Fruit fly (Drosophila melanogaster) whole organism, pupa: ENCODE results near the gene CG15550.

ENCODE experiments used
- CG10348 ChIP-seq: fragments of 200-800 bp; sonication (Bioruptor generic); IDR thresholded peaks from 2 replicates; pipeline ENCODE4 v1.3.6; 2022; ENCODE audit warnings: missing biosample characterization, missing genetic modification characterization
- CG12605 ChIP-seq: fragments of 200-800 bp; sonication (Bioruptor generic); IDR thresholded peaks from 2 replicates; pipeline ENCODE4 v1.3.6; 2022; ENCODE audit warnings: missing biosample characterization, missing genetic modification characterization
- CG13204 ChIP-seq: fragments of 200-800 bp; sonication (Bioruptor generic); optimal IDR thresholded peaks from 2 replicates; lab custom pipeline; 2018; ENCODE audit warnings: missing biosample characterization, mild to moderate bottlenecking, missing genetic modification characterization, moderate library complexity
- CG14655 ChIP-seq: fragments of 200-800 bp; sonication (Bioruptor generic); optimal IDR thresholded peaks from 3 replicates; lab custom pipeline; 2017; ENCODE audit warnings: mild to moderate bottlenecking, missing biosample characterization, missing genetic modification reagents, missing genetic modification characterization
- CG15710 ChIP-seq: fragments of 200-800 bp; sonication (Bioruptor generic); optimal IDR thresholded peaks from 2 replicates; lab custom pipeline; 2018; ENCODE audit warnings: missing biosample characterization, mild to moderate bottlenecking, missing genetic modification characterization, moderate library complexity
- CG17806 ChIP-seq: fragments of 200-800 bp; sonication (Bioruptor generic); optimal IDR thresholded peaks from 2 replicates; lab custom pipeline; 2018; ENCODE audit warnings: missing biosample characterization, mild to moderate bottlenecking, missing genetic modification characterization, moderate library complexity
- CG32121 ChIP-seq: fragments of 200-800 bp; sonication (Bioruptor generic); IDR thresholded peaks from 2 replicates; pipeline ENCODE4 v1.3.6; 2022; ENCODE audit warnings: missing biosample characterization, missing genetic modification characterization
- CG34367 ChIP-seq: fragments of 200-800 bp; sonication (Bioruptor generic); optimal IDR thresholded peaks from 2 replicates; lab custom pipeline; 2018; ENCODE audit warnings: missing biosample characterization, mild to moderate bottlenecking, missing genetic modification characterization
- CG4496 ChIP-seq: fragments of 200-800 bp; sonication (Bioruptor generic); IDR thresholded peaks from 3 replicates; pipeline ENCODE4 v1.3.6; 2022; ENCODE audit warnings: missing biosample characterization, missing genetic modification characterization
- CG8159 ChIP-seq: fragments of 200-800 bp; sonication (Bioruptor generic); optimal IDR thresholded peaks from 3 replicates; lab custom pipeline; 2018; ENCODE audit warnings: missing biosample characterization, mild to moderate bottlenecking, missing genetic modification characterization, moderate library complexity
- CG8301 ChIP-seq: fragments of 200-800 bp; sonication (Bioruptor generic); optimal IDR thresholded peaks from 2 replicates; lab custom pipeline; 2018; ENCODE audit warnings: missing biosample characterization, mild to moderate bottlenecking, missing genetic modification characterization
- CG9948 ChIP-seq: fragments of 200-800 bp; sonication (Bioruptor generic); optimal IDR thresholded peaks from 2 replicates; lab custom pipeline; 2018; ENCODE audit warnings: missing biosample characterization, mild to moderate bottlenecking, missing genetic modification characterization, moderate library complexity
- D1 ChIP-seq: fragments of 200-800 bp; sonication (Bioruptor generic); optimal IDR thresholded peaks from 2 replicates; lab custom pipeline; 2018; ENCODE audit warnings: missing biosample characterization, mild to moderate bottlenecking, missing genetic modification characterization, moderate library complexity
- EcR ChIP-seq: fragments of 200-800 bp; sonication (Bioruptor generic); optimal IDR thresholded peaks from 3 replicates; lab custom pipeline; 2019; ENCODE audit warnings: missing biosample characterization, missing genetic modification characterization, mild to moderate bottlenecking, moderate library complexity, missing genetic modification reagents
- Ets98B ChIP-seq: fragments of 200-800 bp; sonication (Bioruptor generic); IDR thresholded peaks from 2 replicates; pipeline ENCODE4 v1.3.6; 2022; ENCODE audit warnings: missing biosample characterization, missing genetic modification characterization
- Pif1A ChIP-seq: fragments of 200-800 bp; sonication (Bioruptor generic); optimal IDR thresholded peaks from 3 replicates; lab custom pipeline; 2016; ENCODE audit warnings: missing biosample characterization, missing genetic modification characterization
- Pif1B ChIP-seq: fragments of 200-800 bp; sonication (Bioruptor generic); optimal IDR thresholded peaks from 3 replicates; lab custom pipeline; 2016; ENCODE audit warnings: missing biosample characterization, missing genetic modification characterization
- Snoo ChIP-seq: fragments of 200-800 bp; sonication (Bioruptor generic); optimal IDR thresholded peaks from 3 replicates; lab custom pipeline; 2017; ENCODE audit warnings: missing biosample characterization, mild to moderate bottlenecking, missing genetic modification characterization, inconsistent platforms
- fd96Ca ChIP-seq: fragments of 200-800 bp; sonication (Bioruptor generic); IDR thresholded peaks from 3 replicates; pipeline ENCODE4 v1.3.6; 2022; ENCODE audit warnings: missing biosample characterization, missing genetic modification characterization
- gl ChIP-seq: fragments of 200-800 bp; sonication (Bioruptor generic); optimal IDR thresholded peaks from 2 replicates; lab custom pipeline; 2018; ENCODE audit warnings: missing biosample characterization, mild to moderate bottlenecking, missing genetic modification characterization
- rn ChIP-seq: fragments of 200-800 bp; sonication (Bioruptor generic); IDR thresholded peaks from 2 replicates; pipeline ENCODE4 v1.3.6; 2022; ENCODE audit warnings: missing biosample characterization, missing genetic modification characterization

Gene CG15550

dm6 chr3R:30933894-30934434, 2.9 kb downstream of the CG15550 start:
- TF ChIP-seq CG8301 (no peak), EcR (no peak), rn (GFP tag; lab: Robert Waterston, UW) (no peak)

- no peak for TF ChIP-seq gl (tag; lab: Kevin White, UChicago)
- peak; percentile 28 for TF ChIP-seq Pif1A (GFP tag; lab: Kevin White, UChicago)
These were observed 4.8 kb downstream of the CG15550 start for dm6 chr3R:30932092-30932491.

- TF ChIP-seq D1 (tag; lab: Kevin White, UChicago): no peak
- TF ChIP-seq CG34367: no peak
These were observed 8.3 kb downstream of the CG15550 start for dm6 chr3R:30928634-30929033.

dm6 chr3R:30926033-30926432, 10.9 kb downstream of the CG15550 start:
- TF ChIP-seq CG13204 (GFP tag; lab: Kevin White, UChicago) (no peak), rn (GFP tag; lab: Robert Waterston, UW) (no peak), CG14655 (GFP tag; lab: Kevin White, UChicago) (no peak), CG17806 (tag; lab: Kevin White, UChicago) (no peak), CG32121 (GFP tag; lab: Robert Waterston, UW) (no peak)

dm6 chr3R:30925436-30925835, 11.5 kb downstream of the CG15550 start:
- TF ChIP-seq CG13204 (GFP tag; lab: Kevin White, UChicago): no peak
- no peak for TF ChIP-seq CG10348
- no peak for TF ChIP-seq Ets98B (GFP tag; lab: Robert Waterston, UW)
- no peak for TF ChIP-seq CG14655 (GFP tag; lab: Kevin White, UChicago)
- no peak for TF ChIP-seq rn (GFP tag; lab: Robert Waterston, UW)

- TF ChIP-seq Snoo (no peak), Pif1A (GFP tag; lab: Kevin White, UChicago) (no peak), CG9948 (no peak), EcR (no peak)
These were observed 13.3 kb downstream of the CG15550 start for dm6 chr3R:30923581-30923980.

dm6 chr3R:30922414-30922813, 14.5 kb downstream of the CG15550 start:
- TF ChIP-seq CG15710 (tag; lab: Kevin White, UChicago) (no peak), CG13204 (GFP tag; lab: Kevin White, UChicago) (no peak), EcR (no peak), D1 (tag; lab: Kevin White, UChicago) (no peak), Pif1A (GFP tag; lab: Kevin White, UChicago) (no peak), CG10348 (no peak), Pif1B (GFP tag; lab: Kevin White, UChicago) (no peak), CG32121 (GFP tag; lab: Robert Waterston, UW) (no peak), fd96Ca (no peak), Snoo (no peak), CG8159 (tag; lab: Kevin White, UChicago) (no peak), gl (tag; lab: Kevin White, UChicago) (no peak), Ets98B (GFP tag; lab: Robert Waterston, UW) (no peak), CG12605 (GFP tag; lab: Robert Waterston, UW) (no peak), CG8301 (no peak), CG14655 (GFP tag; lab: Kevin White, UChicago) (no peak), CG9948 (no peak), CG4496 (GFP tag; lab: Robert Waterston, UW) (no peak)

dm6 chr3R:30918872-30919271, 18.0 kb downstream of the CG15550 start:
- no peak for TF ChIP-seq CG8301
- TF ChIP-seq CG15710 (tag; lab: Kevin White, UChicago): no peak
- no peak for TF ChIP-seq Snoo
- no peak for TF ChIP-seq CG17806 (tag; lab: Kevin White, UChicago)
- TF ChIP-seq CG8159 (tag; lab: Kevin White, UChicago): no peak
- TF ChIP-seq CG12605 (GFP tag; lab: Robert Waterston, UW): no peak
- no peak for TF ChIP-seq CG13204 (GFP tag; lab: Kevin White, UChicago)

dm6 chr3R:30916024-30916423, 20.9 kb downstream of the CG15550 start:
- no peak for TF ChIP-seq Pif1B (GFP tag; lab: Kevin White, UChicago)
- no peak for TF ChIP-seq Snoo
- no peak for TF ChIP-seq CG8301
- TF ChIP-seq CG4496 (GFP tag; lab: Robert Waterston, UW): no peak
- no peak for TF ChIP-seq D1 (tag; lab: Kevin White, UChicago)
- TF ChIP-seq CG17806 (tag; lab: Kevin White, UChicago): no peak
- no peak for TF ChIP-seq Ets98B (GFP tag; lab: Robert Waterston, UW)
